Worm (Caenorhabditis elegans): Measurements from ENCODE around the gene F32D8.11.

The F32D8.11 gene

DNA sequence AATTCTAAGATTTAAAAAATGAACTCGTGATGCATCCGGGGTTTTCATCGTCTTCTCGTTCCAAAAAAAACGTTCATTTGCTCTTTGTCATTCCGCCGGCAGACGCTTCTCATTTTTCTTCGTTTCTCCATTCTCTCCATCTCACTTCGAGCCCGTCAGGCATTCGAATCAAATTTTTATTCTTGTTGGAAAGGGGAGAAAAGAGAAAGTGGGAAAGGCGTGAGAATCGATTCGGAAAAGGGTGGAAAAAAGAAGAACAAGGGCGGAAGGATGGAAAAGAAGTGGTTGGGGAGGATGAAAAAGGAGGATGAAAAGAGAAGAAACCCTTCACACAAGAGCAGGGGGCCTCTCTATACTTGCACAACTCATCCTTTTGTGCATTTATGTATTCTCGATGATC is 15.9 kb upstream of the F32D8.11 start (continued):
- TF ChIP-seq unc-62 (GFP tag; optimal IDR thresholded peaks at IDR 0.05 in 1 of 2) (peak in 1 of 2 experiments; percentile 65), unc-62 (tag; optimal IDR thresholded peaks at IDR 0.05) (no peak), hmg-1.1 (GFP tag; IDR thresholded peaks at IDR 0.05) (0 out of 2 replicates have a peak, but pooled peaks have one; percentile 21), fkh-10 (GFP tag; optimal IDR thresholded peaks at IDR 0.05) (peak; percentile 71), hlh-11 (tag; optimal IDR thresholded peaks at IDR 0.05) (no peak)

DNA sequence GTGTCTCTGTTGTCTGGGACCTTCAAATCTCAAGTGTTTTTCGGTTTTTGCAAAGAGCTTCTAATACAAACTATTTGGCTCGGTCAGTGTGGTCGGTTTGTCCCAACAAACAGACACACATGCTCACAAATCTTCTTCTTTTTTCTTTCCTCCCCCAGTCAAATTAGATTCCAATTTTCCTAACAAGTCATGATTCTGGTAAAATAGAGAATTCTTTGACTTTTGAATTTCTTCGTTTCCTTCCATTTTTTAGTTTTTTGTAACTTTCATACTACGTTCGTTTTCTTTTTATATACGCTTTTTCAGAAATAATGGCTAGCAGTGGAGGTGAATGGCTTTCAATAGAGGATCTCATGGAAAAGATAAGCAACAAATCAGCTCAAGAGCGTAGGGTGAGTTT is 14.8 kb upstream of the F32D8.11 start, which contains the start of gene F32D8.15:
Gene F32D8.15, plus strand, starts transcription at position 301 of the 400 bp plus-strand sequence.
- no peak for TF ChIP-seq lin-13 (GFP tag; optimal IDR thresholded peaks at IDR 0.05)
- no peak for TF ChIP-seq tra-1 (GFP tag; IDR thresholded peaks at IDR 0.05)
- TF ChIP-seq attf-4 (tag; optimal IDR thresholded peaks at IDR 0.05): no peak
- TF ChIP-seq unc-39 (tag; optimal IDR thresholded peaks at IDR 0.05): no peak
- TF ChIP-seq rbr-2 (tag; optimal IDR thresholded peaks at IDR 0.05): no peak
- no peak for TF ChIP-seq pqm-1 (tag; optimal IDR thresholded peaks at IDR 0.05)
- TF ChIP-seq nhr-25 (tag; optimal IDR thresholded peaks at IDR 0.05; ENCODE audit: borderline replicate concordance, insufficient read depth): no peak
- TF ChIP-seq nhr-111 (GFP tag; optimal IDR thresholded peaks at IDR 0.05): no peak
- TF ChIP-seq ceh-44 (GFP tag; IDR thresholded peaks at IDR 0.05): no peak

DNA sequence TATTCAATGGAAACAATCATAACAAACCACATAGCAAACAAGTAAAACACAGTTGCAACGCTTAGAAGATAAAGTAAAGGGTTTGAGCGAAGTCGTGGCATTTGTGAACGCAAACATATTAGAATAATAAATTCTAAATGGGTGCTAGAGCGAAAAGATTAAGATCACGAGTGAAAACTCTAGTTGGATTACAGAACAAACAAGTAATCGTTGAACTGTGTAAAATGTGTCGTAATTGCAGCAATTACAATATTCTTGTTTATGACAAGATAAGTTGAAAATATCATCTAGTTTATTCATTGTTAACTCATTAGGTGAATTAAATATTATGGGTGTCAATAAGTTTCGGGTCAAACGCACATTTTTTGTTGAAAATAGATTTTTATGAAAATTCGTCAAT is 13.7 kb upstream of the F32D8.11 start, which contains the start of gene F32D8.8:
Gene F32D8.8, minus strand, starts transcription at position 101 of the 400 bp plus-strand sequence.
- TF ChIP-seq pha-4 (GFP tag; IDR thresholded peaks at IDR 0.05) (no peak), pha-4 (tag; optimal IDR thresholded peaks at IDR 0.05) (no peak), dve-1 (tag; optimal IDR thresholded peaks at IDR 0.05; ENCODE audit: insufficient read depth) (no peak), daf-8 (GFP tag; IDR thresholded peaks at IDR 0.05) (no peak), T20F7.1 (GFP tag; optimal IDR thresholded peaks at IDR 0.05) (no peak), madf-5 (GFP tag; IDR thresholded peaks at IDR 0.05) (no peak), hmg-1.1 (GFP tag; IDR thresholded peaks at IDR 0.05) (no peak), gei-8 (GFP tag; optimal IDR thresholded peaks at IDR 0.05) (no peak), sdz-12 (GFP tag; optimal IDR thresholded peaks at IDR 0.05) (no peak), ceh-62 (tag; optimal IDR thresholded peaks at IDR 0.05) (no peak), ztf-11 (tag; optimal IDR thresholded peaks at IDR 0.05) (no peak), ceh-82 (tag; optimal IDR thresholded peaks at IDR 0.05) (no peak), saeg-2 (GFP tag; IDR thresholded peaks at IDR 0.05) (no peak)

DNA sequence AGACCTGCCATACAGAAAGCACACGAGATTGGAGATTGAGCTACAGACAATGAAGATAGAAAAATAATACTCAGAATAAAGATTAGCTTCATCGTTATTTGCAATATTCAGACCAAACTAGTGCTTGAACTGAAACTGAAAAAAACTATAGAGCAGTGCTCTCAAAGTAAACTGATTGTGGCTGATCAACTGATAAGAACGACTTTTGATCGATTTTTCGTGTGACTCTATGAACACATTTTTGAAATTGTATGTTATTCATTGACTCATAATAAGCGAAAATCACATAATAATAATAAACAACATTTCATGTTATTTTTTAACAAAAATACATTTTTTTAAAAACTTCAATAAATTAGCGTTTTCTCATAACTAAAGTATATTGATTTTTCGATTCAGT is 12.2 kb upstream of the F32D8.11 start, which contains the start of gene spp-16:
Gene spp-16, minus strand, starts transcription at position 179 of the 400 bp plus-strand sequence.
- TF ChIP-seq daf-8 (GFP tag; IDR thresholded peaks at IDR 0.05) (no peak), ctbp-1 (GFP tag; IDR thresholded peaks at IDR 0.05) (no peak), dve-1 (tag; optimal IDR thresholded peaks at IDR 0.05; ENCODE audit: insufficient read depth) (peak; percentile 16), dpl-1 (GFP tag; optimal IDR thresholded peaks at IDR 0.05) (no peak), nhr-28 (tag; optimal IDR thresholded peaks at IDR 0.05) (peak; percentile 44), ZK337.2 (GFP tag; IDR thresholded peaks at IDR 0.05) (no peak), pqm-1 (tag; optimal IDR thresholded peaks at IDR 0.05) (peak; percentile 53)

DNA sequence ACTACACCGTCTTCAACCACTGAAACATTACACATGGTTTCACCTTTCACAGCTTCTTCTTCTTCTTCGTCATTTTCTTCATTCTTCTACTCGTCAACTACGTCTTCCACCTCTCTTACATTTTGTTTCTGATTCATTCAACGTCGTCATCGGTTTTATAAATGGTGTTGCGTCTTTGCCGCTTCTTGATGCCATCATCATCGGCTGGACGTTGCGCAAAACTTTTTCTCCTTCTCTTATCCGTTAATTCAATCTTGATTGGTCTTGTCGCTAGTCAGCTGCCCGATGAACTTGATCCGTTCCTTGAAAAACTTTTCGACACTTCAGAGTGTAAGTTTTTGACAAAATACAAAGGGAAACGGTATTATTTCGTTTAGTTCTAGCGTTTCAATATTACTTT is 9.7 kb upstream of the F32D8.11 start:
- TF ChIP-seq unc-62 (GFP tag; optimal IDR thresholded peaks at IDR 0.05 in 1 of 2): peak in 1 of 2 experiments; percentile 29
- TF ChIP-seq unc-62 (tag; optimal IDR thresholded peaks at IDR 0.05): no peak
- no peak for TF ChIP-seq tag-97 (GFP tag; IDR thresholded peaks at IDR 0.05)

DNA sequence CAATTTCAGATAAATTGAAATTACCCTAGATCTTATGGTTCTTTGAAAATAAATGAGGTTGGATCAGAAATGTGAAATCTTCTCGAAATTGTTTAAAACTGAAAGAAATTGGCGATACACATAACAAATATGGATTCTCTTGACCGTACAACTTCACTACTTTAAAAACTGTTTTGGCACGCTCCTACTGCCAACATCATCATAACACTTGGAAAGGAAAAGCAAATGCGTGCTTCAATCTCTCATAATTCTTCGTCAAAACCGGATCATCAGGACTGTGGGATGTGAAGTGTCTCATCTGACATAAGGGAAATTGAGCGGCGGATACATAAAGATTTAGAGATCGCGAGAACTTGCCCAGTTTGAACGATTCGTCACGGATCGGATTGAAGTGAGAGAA is 9.2 kb upstream of the F32D8.11 start, which contains the start of gene F32D8.7:
Gene F32D8.7, plus strand, starts transcription at position 329 of the 400 bp plus-strand sequence.
- no peak for TF ChIP-seq sdz-12 (GFP tag; optimal IDR thresholded peaks at IDR 0.05)
- no peak for TF ChIP-seq F37D6.2 (tag; optimal IDR thresholded peaks at IDR 0.05)
- TF ChIP-seq unc-62 (GFP tag; optimal IDR thresholded peaks at IDR 0.05 in 1 of 2): peak in 1 of 2 experiments; percentile 90
- TF ChIP-seq unc-62 (tag; optimal IDR thresholded peaks at IDR 0.05): no peak
- TF ChIP-seq nhr-28 (tag; optimal IDR thresholded peaks at IDR 0.05): peak; percentile 10
- no peak for TF ChIP-seq ceh-28 (tag; optimal IDR thresholded peaks at IDR 0.05)
- peak; percentile 81 for TF ChIP-seq aha-1 (tag)
